Fruit fly (Drosophila melanogaster) whole organism, embryonic: ENCODE measurements around the gene Pdzd8.

Source experiments
- ATbp ChIP-seq: fragments of 200-800 bp; sonication (Bioruptor generic); optimal IDR thresholded peaks from 2 replicates; lab custom pipeline; 2017; ENCODE audit warnings: missing biosample characterization, mild to moderate bottlenecking, missing genetic modification characterization, missing genetic modification reagents
- Asciz ChIP-seq: fragments of 200-800 bp; sonication (Bioruptor generic); optimal IDR thresholded peaks from 2 replicates; lab custom pipeline; 2017; ENCODE audit warnings: missing biosample characterization, mild to moderate bottlenecking, missing genetic modification characterization, missing genetic modification reagents
- Bdp1 ChIP-seq: fragments of 200-800 bp; sonication (Bioruptor generic); optimal IDR thresholded peaks from 3 replicates; lab custom pipeline; 2016; ENCODE audit warnings: missing biosample characterization, missing genetic modification characterization
- CG10321 ChIP-seq: fragments of 200-800 bp; sonication (Bioruptor generic); IDR thresholded peaks from 2 replicates; pipeline ENCODE4 v1.3.6; 2022; ENCODE audit warnings: missing biosample characterization, missing genetic modification characterization
- CG11456 ChIP-seq: fragments of 200-800 bp; sonication (Bioruptor generic); IDR thresholded peaks from 3 replicates; pipeline ENCODE4 v1.3.6; 2022; ENCODE audit warnings: missing biosample characterization, missing genetic modification characterization
- CG12236 ChIP-seq: fragments of 200-800 bp; sonication (Bioruptor generic); optimal IDR thresholded peaks from 2 replicates; lab custom pipeline; 2016; ENCODE audit warnings: missing biosample characterization, missing genetic modification characterization
- CG12769 ChIP-seq: fragments of 200-800 bp; sonication (Bioruptor generic); optimal IDR thresholded peaks from 2 replicates; lab custom pipeline; 2019; ENCODE audit warnings: missing biosample characterization, mild to moderate bottlenecking, missing genetic modification characterization, moderate library complexity
- CG13775 ChIP-seq: fragments of 200-800 bp; sonication (Bioruptor generic); optimal IDR thresholded peaks from 3 replicates; lab custom pipeline; 2017; ENCODE audit warnings: missing biosample characterization, mild to moderate bottlenecking, missing genetic modification characterization
- CG14965 ChIP-seq: fragments of 200-800 bp; sonication (Bioruptor generic); optimal IDR thresholded peaks from 2 replicates; lab custom pipeline; 2016; ENCODE audit warnings: missing biosample characterization, missing genetic modification characterization, borderline replicate concordance
- CG16779 ChIP-seq: fragments of 200-800 bp; sonication (Bioruptor generic); IDR thresholded peaks from 2 replicates; pipeline ENCODE4 v1.3.6; 2022; ENCODE audit warnings: missing biosample characterization, missing genetic modification characterization
- CG16813 ChIP-seq: fragments of 200-800 bp; sonication (Bioruptor generic); IDR thresholded peaks from 3 replicates; pipeline ENCODE4 v1.3.6; 2022; ENCODE audit warnings: missing biosample characterization, missing genetic modification characterization; ENCODE audit not compliant: partially characterized antibody
- CG17186 ChIP-seq: fragments of 200-800 bp; sonication (Bioruptor generic); optimal IDR thresholded peaks from 3 replicates; lab custom pipeline; 2017; ENCODE audit warnings: missing biosample characterization, missing genetic modification reagents, missing genetic modification characterization
- CG18011 ChIP-seq: fragments of 200-800 bp; sonication (Bioruptor generic); optimal IDR thresholded peaks from 2 replicates; lab custom pipeline; 2017; ENCODE audit warnings: missing biosample characterization, missing genetic modification characterization, mild to moderate bottlenecking, moderate library complexity, missing genotype
- CG4820 ChIP-seq: fragments of 200-800 bp; sonication (Bioruptor generic); optimal IDR thresholded peaks from 3 replicates; lab custom pipeline; 2016; ENCODE audit warnings: missing biosample characterization, missing genetic modification characterization
- CG6813 ChIP-seq: fragments of 200-800 bp; sonication (Bioruptor generic); optimal IDR thresholded peaks from 2 replicates; lab custom pipeline; 2017; ENCODE audit warnings: missing biosample characterization, missing genetic modification characterization, mild to moderate bottlenecking, moderate library complexity, missing genetic modification reagents
- CG7839 ChIP-seq: fragments of 200-800 bp; sonication (Bioruptor generic); optimal IDR thresholded peaks from 3 replicates; lab custom pipeline; 2018; ENCODE audit warnings: missing biosample characterization, mild to moderate bottlenecking, missing genetic modification characterization, moderate library complexity
- CG8281 ChIP-seq: fragments of 200-800 bp; sonication (Bioruptor generic); optimal IDR thresholded peaks from 2 replicates; lab custom pipeline; 2018; ENCODE audit warnings: missing biosample characterization, mild to moderate bottlenecking, missing genetic modification characterization, moderate library complexity
- CG9797 ChIP-seq: fragments of 200-800 bp; sonication (Bioruptor generic); optimal IDR thresholded peaks from 3 replicates; lab custom pipeline; 2018; ENCODE audit warnings: missing biosample characterization, mild to moderate bottlenecking, missing genetic modification characterization
- CrebB ChIP-seq: fragments of 200-800 bp; sonication (Bioruptor generic); optimal IDR thresholded peaks from 3 replicates; lab custom pipeline; 2018; ENCODE audit warnings: missing biosample characterization, mild to moderate bottlenecking, missing genetic modification characterization
- D ChIP-seq, 2 experiments: fragments of 200-800 bp in 1 of 2; fragments of >200 bp in 1 of 2; sonication (Bioruptor generic) in 1 of 2; optimal IDR thresholded peaks; 2 replicates in 1 of 2; 3 replicates in 1 of 2; lab custom pipeline; 2017; ENCODE audit warnings: mild to moderate bottlenecking in 1 of 2, missing biosample characterization in 1 of 2, missing genetic modification characterization in 1 of 2, missing genetic modification reagents in 1 of 2
- Dbx ChIP-seq: fragments of 200-800 bp; sonication (Bioruptor generic); IDR thresholded peaks from 3 replicates; pipeline ENCODE4 v1.3.6; 2022; ENCODE audit warnings: missing biosample characterization, missing genetic modification characterization
- Dfd ChIP-seq, 2 experiments: fragments of >200 bp; optimal IDR thresholded peaks; 2 replicates each; lab custom pipeline; 2017; ENCODE audit warnings: missing biosample characterization in 2 of 2, missing genetic modification characterization in 2 of 2
- Eip74EF ChIP-seq, 2 experiments: fragments of 200-800 bp in 1 of 2; fragments of >200 bp in 1 of 2; sonication (Bioruptor generic) in 1 of 2; optimal IDR thresholded peaks; 2 replicates each; lab custom pipeline; 2017 to 2019; ENCODE audit warnings: missing biosample characterization in 2 of 2, missing genetic modification characterization in 2 of 2, mild to moderate bottlenecking in 1 of 2, moderate library complexity in 1 of 2
- Hand ChIP-seq: fragments of 200-800 bp; sonication (Bioruptor generic); optimal IDR thresholded peaks from 2 replicates; lab custom pipeline; 2017; ENCODE audit warnings: mild to moderate bottlenecking, missing biosample characterization, missing genetic modification reagents, missing genetic modification characterization
- Hey ChIP-seq: fragments of 200-800 bp; sonication (Bioruptor generic); optimal IDR thresholded peaks from 3 replicates; lab custom pipeline; 2018; ENCODE audit warnings: missing biosample characterization, mild to moderate bottlenecking, missing genetic modification characterization
- Lim3 ChIP-seq: fragments of 200-800 bp; sonication (Bioruptor generic); IDR thresholded peaks from 2 replicates; pipeline ENCODE4 v1.3.6; 2022; ENCODE audit warnings: missing biosample characterization, missing genetic modification characterization
- Med ChIP-seq: fragments of 200-800 bp; sonication (Bioruptor generic); peaks from one replicate; lab custom pipeline; 2016; ENCODE audit warnings: missing biosample characterization, missing genetic modification characterization, mild to moderate bottlenecking, inconsistent platforms, moderate library complexity
- Opbp ChIP-seq: fragments of 200-800 bp; sonication (Bioruptor generic); IDR thresholded peaks from 3 replicates; pipeline ENCODE4 v1.3.6; 2022; ENCODE audit warnings: missing biosample characterization, missing genetic modification characterization; ENCODE audit not compliant: partially characterized antibody
- Pdp1 ChIP-seq, 2 experiments: fragments of 200-800 bp; sonication (Bioruptor generic); optimal IDR thresholded peaks; 3 replicates each; lab custom pipeline; 2016; ENCODE audit warnings: missing biosample characterization in 2 of 2, missing genetic modification characterization in 2 of 2, mild to moderate bottlenecking in 1 of 2, moderate library complexity in 1 of 2
- Poxn ChIP-seq: fragments of 200-800 bp; sonication (Bioruptor generic); IDR thresholded peaks from 2 replicates; pipeline ENCODE4 v1.3.6; 2022; ENCODE audit warnings: missing biosample characterization, missing genetic modification characterization
- Tbp ChIP-seq: fragments of >200 bp; optimal IDR thresholded peaks from 2 replicates; lab custom pipeline; 2018; ENCODE audit warnings: missing biosample characterization, missing genetic modification characterization
- ato ChIP-seq: fragments of 200-800 bp; sonication (Bioruptor generic); IDR thresholded peaks from 2 replicates; pipeline ENCODE4 v1.3.6; 2022; ENCODE audit warnings: missing biosample characterization, missing genetic modification characterization; ENCODE audit not compliant: partially characterized antibody
- chif ChIP-seq, 2 experiments: fragments of 200-800 bp; sonication (Bioruptor generic); optimal IDR thresholded peaks; 3 replicates each; lab custom pipeline; 2016; ENCODE audit warnings: missing biosample characterization in 2 of 2, missing genetic modification characterization in 2 of 2
- ci ChIP-seq: fragments of 200-800 bp; sonication (Bioruptor generic); IDR thresholded peaks from 3 replicates; pipeline ENCODE4 v1.3.6; 2022; ENCODE audit warnings: missing biosample characterization, missing genetic modification characterization
- crp ChIP-seq, 2 experiments: fragments of 200-800 bp; sonication (Bioruptor generic); optimal IDR thresholded peaks; 2 replicates in 1 of 2; 3 replicates in 1 of 2; lab custom pipeline; 2017; ENCODE audit warnings: missing biosample characterization in 2 of 2, missing genetic modification characterization in 2 of 2, mild to moderate bottlenecking in 1 of 2, moderate library complexity in 1 of 2
- esg ChIP-seq: fragments of 200-800 bp; sonication (Bioruptor generic); conservative IDR thresholded peaks from 2 replicates; pipeline ENCODE4 v1.3.6; 2022; ENCODE audit warnings: missing biosample characterization, missing genetic modification characterization
- fd102C ChIP-seq: fragments of 200-800 bp; sonication (Bioruptor generic); optimal IDR thresholded peaks from 2 replicates; lab custom pipeline; 2018; ENCODE audit warnings: missing biosample characterization, mild to moderate bottlenecking, missing genetic modification characterization, moderate library complexity
- ftz-f1 ChIP-seq: fragments of 200-800 bp; sonication (Bioruptor generic); optimal IDR thresholded peaks from 2 replicates; lab custom pipeline; 2016; ENCODE audit warnings: missing biosample characterization, missing genetic modification characterization
- grn ChIP-seq: fragments of 200-800 bp; sonication (Bioruptor generic); optimal IDR thresholded peaks from 3 replicates; lab custom pipeline; 2017; ENCODE audit warnings: missing biosample characterization, missing genetic modification characterization
- hb ChIP-seq: fragments of 200-800 bp; sonication (Bioruptor generic); IDR thresholded peaks from 3 replicates; pipeline ENCODE4 v1.3.6; 2022; ENCODE audit warnings: missing biosample characterization, missing genetic modification characterization; ENCODE audit not compliant: partially characterized antibody
- inv ChIP-seq: fragments of 200-800 bp; sonication (Bioruptor generic); IDR thresholded peaks from 2 replicates; pipeline ENCODE4 v1.3.6; 2022; ENCODE audit warnings: missing biosample characterization, missing genetic modification characterization; ENCODE audit not compliant: partially characterized antibody
- jing ChIP-seq: fragments of 200-800 bp; sonication (Bioruptor generic); optimal IDR thresholded peaks from 2 replicates; lab custom pipeline; 2018; ENCODE audit warnings: missing biosample characterization, mild to moderate bottlenecking, missing genetic modification characterization
- mam ChIP-seq: fragments of 200-800 bp; sonication (Bioruptor generic); optimal IDR thresholded peaks from 3 replicates; lab custom pipeline; 2016; ENCODE audit warnings: missing biosample characterization, missing genetic modification characterization
- pho ChIP-seq: fragments of 200-800 bp; sonication (Bioruptor generic); optimal IDR thresholded peaks from 2 replicates; lab custom pipeline; 2016; ENCODE audit warnings: missing biosample characterization, missing genetic modification characterization
- pros ChIP-seq: fragments of 200-800 bp; sonication (Bioruptor generic); optimal IDR thresholded peaks from 3 replicates; lab custom pipeline; 2019; ENCODE audit warnings: missing biosample characterization, mild to moderate bottlenecking, missing genetic modification characterization, moderate library complexity
- psq ChIP-seq: fragments of 200-800 bp; sonication (Bioruptor generic); optimal IDR thresholded peaks from 2 replicates; lab custom pipeline; 2017; ENCODE audit warnings: missing biosample characterization, missing genetic modification characterization
- repo ChIP-seq: fragments of 200-800 bp; sonication (Bioruptor generic); optimal IDR thresholded peaks from 2 replicates; lab custom pipeline; 2016; ENCODE audit warnings: missing biosample characterization, missing genetic modification characterization
- sd ChIP-seq: fragments of 200-800 bp; sonication (Bioruptor generic); optimal IDR thresholded peaks from 3 replicates; lab custom pipeline; 2018; ENCODE audit warnings: missing biosample characterization, mild to moderate bottlenecking, missing genetic modification characterization, moderate library complexity
- zfh1 ChIP-seq: fragments of 200-800 bp; sonication (Bioruptor generic); IDR thresholded peaks from 3 replicates; pipeline ENCODE4 v1.3.6; 2022; ENCODE audit warnings: missing biosample characterization, missing genetic modification characterization

The Pdzd8 gene

DNA sequence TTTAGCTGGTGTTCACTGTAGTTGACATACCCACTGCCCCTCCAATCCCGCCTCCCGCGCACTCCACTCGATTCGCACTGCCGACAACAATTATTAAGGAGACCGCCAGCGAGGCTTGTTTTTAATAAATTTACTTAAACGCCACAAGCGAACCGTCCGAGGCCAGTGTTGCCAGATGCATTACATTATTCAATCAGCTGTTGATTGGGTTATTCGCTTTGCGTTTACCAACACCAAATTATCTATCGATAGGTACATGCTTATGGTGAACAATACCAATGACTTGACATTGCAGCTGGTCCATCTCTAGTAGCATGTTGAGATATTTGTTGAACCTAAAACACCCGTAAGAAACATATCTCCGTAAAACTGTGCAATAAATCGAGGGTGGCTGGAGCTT is 43.7 kb downstream of the Pdzd8 start, which contains the start of the genes CG10353 and SelG (continued):
- peak; percentile 94 for TF ChIP-seq Med (GFP tag; lab: Kevin White, UChicago)
- TF ChIP-seq CG16779: peak; percentile 38; the same call in 1 of the 2 replicates
- TF ChIP-seq Hey (tag; lab: Kevin White, UChicago): no peak
- TF ChIP-seq CG14965 (GFP tag; lab: Kevin White, UChicago): no peak
- TF ChIP-seq CG12236 (GFP tag; lab: Kevin White, UChicago): no peak
- TF ChIP-seq ato (GFP tag; lab: Robert Waterston, UW): peak; percentile 80
- TF ChIP-seq hb (GFP tag; lab: Robert Waterston, UW): peak; percentile 75
- TF ChIP-seq psq (GFP tag; lab: Kevin White, UChicago): no peak
- peak; percentile 58 for TF ChIP-seq sd (tag; lab: Kevin White, UChicago)
- peak; percentile 17 for TF ChIP-seq CG7839 (tag; lab: Kevin White, UChicago)
- TF ChIP-seq CrebB: peak; percentile 21
- TF ChIP-seq Lim3 (GFP tag; lab: Robert Waterston, UW): no peak
- TF ChIP-seq zfh1 (GFP tag; lab: Robert Waterston, UW): peak; percentile 42; the same call in 1 of the 3 replicates
- no peak for TF ChIP-seq CG6813 (GFP tag; lab: Kevin White, UChicago)
- no peak for TF ChIP-seq grn (GFP tag; lab: Kevin White, UChicago)
- no peak for TF ChIP-seq CG10321 (GFP tag; lab: Robert Waterston, UW)
- no peak for TF ChIP-seq CG13775
- no peak for TF ChIP-seq pho (GFP tag; lab: Kevin White, UChicago)
- peak; percentile 54; the same call in 1 of the 3 replicates for TF ChIP-seq CG11456 (GFP tag; lab: Robert Waterston, UW)
- peak; percentile 56; the same call in 2 of the 3 replicates for TF ChIP-seq ci (GFP tag; lab: Robert Waterston, UW)
- no peak for TF ChIP-seq ATbp (GFP tag; lab: Kevin White, UChicago)
- TF ChIP-seq mam (GFP tag; lab: Kevin White, UChicago): peak; percentile 72
- peak; percentile 89 for TF ChIP-seq Opbp (GFP tag; lab: Robert Waterston, UW)
- no peak for TF ChIP-seq CG8281 (tag; lab: Kevin White, UChicago)
- no peak for TF ChIP-seq Dbx (GFP tag; lab: Robert Waterston, UW)
- peak; percentile 51 for TF ChIP-seq Bdp1 (GFP tag; lab: Kevin White, UChicago)
- no peak for TF ChIP-seq CG4820 (GFP tag; lab: Kevin White, UChicago)
- no peak for TF ChIP-seq CG18011
- TF ChIP-seq CG12769 (tag; lab: Kevin White, UChicago): peak; percentile 54
- TF ChIP-seq D (optimal IDR thresholded peaks at IDR 0.05; lab: Kevin White, UChicago): no peak
- no peak for TF ChIP-seq D (GFP tag; optimal IDR thresholded peaks at IDR 0.05; lab: Kevin White, UChicago)
- TF ChIP-seq jing (GFP tag; lab: Kevin White, UChicago): no peak
- TF ChIP-seq inv (GFP tag; lab: Robert Waterston, UW): peak; percentile 75
- peak; percentile 79 for TF ChIP-seq CG16813 (GFP tag; lab: Robert Waterston, UW)
- peak; percentile 29 for TF ChIP-seq CG9797
- no peak for TF ChIP-seq esg (GFP tag; lab: Robert Waterston, UW)
- TF ChIP-seq repo (GFP tag; lab: Kevin White, UChicago): peak; percentile 38
- no peak for TF ChIP-seq Hand (GFP tag; lab: Kevin White, UChicago)
- TF ChIP-seq chif (GFP tag; optimal IDR thresholded peaks at IDR 0.05; lab: Kevin White, UChicago): peak; percentile 18 to 26
- no peak for TF ChIP-seq fd102C
- TF ChIP-seq Poxn (GFP tag; lab: Robert Waterston, UW): no peak
- no peak for TF ChIP-seq pros (GFP tag; lab: Kevin White, UChicago)
- no peak for TF ChIP-seq Asciz (GFP tag; lab: Kevin White, UChicago)
- TF ChIP-seq ftz-f1 (GFP tag; lab: Kevin White, UChicago): peak; percentile 61
- peak; percentile 77 to 96 for TF ChIP-seq crp (GFP tag; optimal IDR thresholded peaks at IDR 0.05; lab: Kevin White, UChicago)
- TF ChIP-seq Dfd (GFP tag; optimal IDR thresholded peaks at IDR 0.05; lab: Kevin White, UChicago): no peak
- TF ChIP-seq CG17186 (GFP tag; lab: Kevin White, UChicago): peak; percentile 17
- TF ChIP-seq Pdp1 (GFP tag; optimal IDR thresholded peaks at IDR 0.05; lab: Kevin White, UChicago): peak; percentile 30 to 77
- TF ChIP-seq Tbp (GFP tag; lab: Kevin White, UChicago): no peak
- TF ChIP-seq Eip74EF (GFP tag; optimal IDR thresholded peaks at IDR 0.05; lab: Kevin White, UChicago): no peak
